Worm (Caenorhabditis elegans): ENCODE measurements around the gene C47G2.4.

DNA sequence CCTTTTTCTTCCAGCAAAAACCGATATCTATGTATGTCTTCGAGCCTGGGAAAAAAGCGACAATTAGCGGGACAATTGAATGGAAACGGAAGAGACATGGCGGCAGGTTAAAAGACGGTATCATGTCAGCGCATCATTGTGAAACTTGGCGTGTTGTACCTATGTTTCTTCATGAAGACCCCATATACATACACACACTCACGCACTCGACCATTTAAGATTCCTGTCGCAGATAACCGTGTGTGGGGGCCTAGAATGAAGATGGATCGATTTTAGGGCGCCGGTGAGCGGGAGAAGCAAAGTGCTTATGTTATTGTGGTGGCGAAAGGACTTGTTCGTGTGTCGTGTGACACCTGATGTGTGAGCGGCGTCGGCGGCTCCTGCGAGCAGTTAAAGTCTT is 16.5 kb downstream of the C47G2.4 start:
- TF ChIP-seq nhr-28 (tag; optimal IDR thresholded peaks at IDR 0.05) (no peak), unc-62 (GFP tag; optimal IDR thresholded peaks at IDR 0.05) (no peak), sptf-1 (tag; optimal IDR thresholded peaks at IDR 0.05) (no peak), nhr-237 (tag; optimal IDR thresholded peaks at IDR 0.05) (no peak), mab-5 (tag; optimal IDR thresholded peaks at IDR 0.05) (no peak)

Measured in whole organism, mixed stage, embryonic.